Worm (Caenorhabditis elegans) whole organism, mixed stage, embryonic: Measurements from ENCODE around the gene clc-13.

Source experiments
- bed-3 ChIP-seq: fragments of 200-800 bp; sonication (Bioruptor generic); optimal IDR thresholded peaks from 3 replicates; lab custom pipeline; 2018; ENCODE audit warnings: mild to moderate bottlenecking, missing genetic modification characterization, moderate library complexity, missing compliant biosample characterization
- blmp-1 ChIP-seq: fragments of 150-350 bp; optimal IDR thresholded peaks from 2 replicates; lab custom pipeline; 2014; ENCODE audit warnings: missing biosample characterization, missing genetic modification characterization
- ceh-43 ChIP-seq: fragments of 200-800 bp; sonication (Bioruptor generic); optimal IDR thresholded peaks from 2 replicates; lab custom pipeline; 2018; ENCODE audit warnings: mild to moderate bottlenecking, missing genetic modification characterization, moderate library complexity, missing compliant biosample characterization
- mep-1 ChIP-seq: fragments of 150-350 bp; optimal IDR thresholded peaks from 2 replicates; lab custom pipeline; 2017; ENCODE audit warnings: missing biosample characterization, missing genetic modification reagents, missing genetic modification characterization, inconsistent platforms
- nhr-12 ChIP-seq: fragments of 150-350 bp; optimal IDR thresholded peaks from 2 replicates; lab custom pipeline; 2014; ENCODE audit warnings: missing biosample characterization, missing genetic modification characterization
- nhr-2 ChIP-seq: fragments of 150-350 bp; optimal IDR thresholded peaks from 2 replicates; lab custom pipeline; 2014; ENCODE audit warnings: missing biosample characterization, missing genetic modification characterization
- nhr-237 ChIP-seq: fragments of 150-350 bp; optimal IDR thresholded peaks from 2 replicates; lab custom pipeline; 2014; ENCODE audit warnings: missing biosample characterization, missing genetic modification characterization
- nhr-28 ChIP-seq: fragments of 150-350 bp; optimal IDR thresholded peaks from 2 replicates; lab custom pipeline; 2014; ENCODE audit warnings: missing biosample characterization, missing genetic modification characterization
- pha-4 ChIP-seq: fragments of 150-350 bp; optimal IDR thresholded peaks from 2 replicates; lab custom pipeline; 2018; ENCODE audit warnings: missing biosample characterization, missing genetic modification reagents, missing genetic modification characterization
- sem-2 ChIP-seq: fragments of 200-800 bp; sonication (Bioruptor generic); optimal IDR thresholded peaks from 2 replicates; lab custom pipeline; 2018; ENCODE audit warnings: mild to moderate bottlenecking, missing genetic modification characterization, missing compliant biosample characterization
- snpc-4 ChIP-seq: fragments of 150-350 bp; optimal IDR thresholded peaks from 2 replicates; lab custom pipeline; 2014; ENCODE audit warnings: missing biosample characterization, missing genetic modification characterization
- tbx-8 ChIP-seq: fragments of 200-800 bp; sonication (Bioruptor generic); optimal IDR thresholded peaks from 2 replicates; lab custom pipeline; 2018; ENCODE audit warnings: mild to moderate bottlenecking, missing genetic modification characterization, moderate library complexity, missing compliant biosample characterization
- unc-39 ChIP-seq: fragments of 150-350 bp; optimal IDR thresholded peaks from 2 replicates; lab custom pipeline; 2014; ENCODE audit warnings: missing biosample characterization, missing genetic modification characterization
- unc-62 ChIP-seq: fragments of 150-350 bp; optimal IDR thresholded peaks from 2 replicates; lab custom pipeline; 2014; ENCODE audit warnings: missing biosample characterization, missing genetic modification reagents, missing genetic modification characterization

DNA sequence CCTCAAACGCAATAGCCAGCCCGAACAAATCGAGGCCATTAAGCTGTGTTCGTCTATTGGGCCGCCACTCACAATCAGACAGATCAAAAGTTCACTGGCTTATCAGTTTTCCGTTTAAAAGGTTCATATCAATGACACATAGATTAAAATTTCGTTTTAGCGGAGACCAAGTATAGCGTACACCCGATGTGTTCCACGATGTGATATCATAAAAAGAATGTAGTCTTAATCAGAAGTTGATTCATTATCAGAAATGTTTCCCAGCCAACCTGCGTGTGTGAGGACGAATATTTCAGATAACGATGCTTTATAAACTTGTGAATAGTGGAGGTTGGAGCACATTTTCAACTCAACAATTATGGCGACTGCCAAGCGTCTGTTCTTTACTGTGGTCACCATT is at the start of gene clc-13:
- TF ChIP-seq unc-39 (tag; lab: Kevin White, UChicago) = no peak
- TF ChIP-seq blmp-1 = no peak
- TF ChIP-seq unc-62 (GFP tag; lab: Kevin White, UChicago) = no peak
- TF ChIP-seq snpc-4 (tag; lab: Kevin White, UChicago) = no peak
- no peak for TF ChIP-seq nhr-28 (tag; lab: Kevin White, UChicago)
- TF ChIP-seq nhr-12 = no peak
- no peak for TF ChIP-seq nhr-237 (tag; lab: Kevin White, UChicago)
- no peak for TF ChIP-seq mep-1
- TF ChIP-seq nhr-2 = no peak
- TF ChIP-seq ceh-43 (GFP tag; lab: Kevin White, UChicago) = no peak
- no peak for TF ChIP-seq sem-2 (GFP tag; lab: Kevin White, UChicago)
- no peak for TF ChIP-seq bed-3
- TF ChIP-seq pha-4 = no peak
- TF ChIP-seq tbx-8 (GFP tag; lab: Kevin White, UChicago) = no peak
